Fruit fly (Drosophila melanogaster) whole organism, embryonic: Measurements from ENCODE around the gene CG46310.

Source experiments
- Abd-B ChIP-seq: fragments of 200-800 bp; sonication (Bioruptor generic); optimal IDR thresholded peaks from 2 replicates; lab custom pipeline; 2018; ENCODE audit warnings: missing biosample characterization, mild to moderate bottlenecking, missing genetic modification characterization, moderate library complexity
- Ada2b ChIP-seq: fragments of 200-800 bp; sonication (Bioruptor generic); IDR thresholded peaks from 2 replicates; pipeline ENCODE4 v1.3.6; 2022; ENCODE audit warnings: missing biosample characterization, missing genetic modification characterization
- CG10267 ChIP-seq: fragments of 200-800 bp; sonication (Bioruptor generic); optimal IDR thresholded peaks from 2 replicates; lab custom pipeline; 2018; ENCODE audit warnings: missing biosample characterization, mild to moderate bottlenecking, missing genetic modification characterization, moderate library complexity
- CG10565 ChIP-seq: fragments of 200-800 bp; sonication (Bioruptor generic); optimal IDR thresholded peaks from 3 replicates; lab custom pipeline; 2016; ENCODE audit warnings: missing biosample characterization, mild to moderate bottlenecking, missing genetic modification characterization
- CG11085 ChIP-seq: fragments of 200-800 bp; sonication (Bioruptor generic); IDR thresholded peaks from 2 replicates; pipeline ENCODE4 v1.3.6; 2022; ENCODE audit warnings: missing biosample characterization, missing genetic modification characterization
- CG11398 ChIP-seq: fragments of 200-800 bp; sonication (Bioruptor generic); optimal IDR thresholded peaks from 2 replicates; lab custom pipeline; 2016; ENCODE audit warnings: missing biosample characterization, missing genetic modification characterization
- CG14441 ChIP-seq: fragments of 200-800 bp; sonication (Bioruptor generic); IDR thresholded peaks from 2 replicates; pipeline ENCODE4 v1.3.6; 2022; ENCODE audit warnings: missing biosample characterization, missing genetic modification characterization
- CG14710 ChIP-seq: fragments of 200-800 bp; sonication (Bioruptor generic); optimal IDR thresholded peaks from 3 replicates; lab custom pipeline; 2019; ENCODE audit warnings: missing biosample characterization, mild to moderate bottlenecking, missing genetic modification characterization, moderate library complexity
- CG15073 ChIP-seq: fragments of 200-800 bp; sonication (Bioruptor generic); optimal IDR thresholded peaks from 2 replicates; lab custom pipeline; 2016; ENCODE audit warnings: missing biosample characterization, missing genetic modification characterization
- CG15696 ChIP-seq: fragments of 200-800 bp; sonication (Bioruptor generic); optimal IDR thresholded peaks from 2 replicates; lab custom pipeline; 2019; ENCODE audit warnings: missing biosample characterization, mild to moderate bottlenecking, missing genetic modification characterization, moderate library complexity
- CG16815 ChIP-seq: fragments of 200-800 bp; sonication (Bioruptor generic); optimal IDR thresholded peaks from 3 replicates; lab custom pipeline; 2017; ENCODE audit warnings: missing biosample characterization, mild to moderate bottlenecking, missing genetic modification characterization
- CG2199 ChIP-seq: fragments of 200-800 bp; sonication (Bioruptor generic); IDR thresholded peaks from 3 replicates; pipeline ENCODE4 v1.3.6; 2022; ENCODE audit warnings: missing biosample characterization, missing genetic modification characterization
- CG2875 ChIP-seq: fragments of 200-800 bp; sonication (Bioruptor generic); optimal IDR thresholded peaks from 2 replicates; lab custom pipeline; 2017; ENCODE audit warnings: missing biosample characterization, mild to moderate bottlenecking, missing genetic modification characterization, missing genetic modification reagents
- CG31388 ChIP-seq: fragments of 200-800 bp; sonication (Bioruptor generic); optimal IDR thresholded peaks from 2 replicates; lab custom pipeline; 2016; ENCODE audit warnings: missing biosample characterization, missing genetic modification characterization
- CG3281 ChIP-seq: fragments of 200-800 bp; sonication (Bioruptor generic); optimal IDR thresholded peaks from 3 replicates; lab custom pipeline; 2017; ENCODE audit warnings: missing biosample characterization, mild to moderate bottlenecking, missing genetic modification characterization
- CG33557 ChIP-seq: fragments of 200-800 bp; sonication (Bioruptor generic); optimal IDR thresholded peaks from 2 replicates; lab custom pipeline; 2019; ENCODE audit warnings: missing biosample characterization, mild to moderate bottlenecking, missing genetic modification characterization, moderate library complexity
- CG43689 ChIP-seq: fragments of 200-800 bp; sonication (Bioruptor generic); IDR thresholded peaks from 2 replicates; pipeline ENCODE4 v1.3.6; 2022; ENCODE audit warnings: missing biosample characterization, missing genetic modification characterization
- CG4707 ChIP-seq: fragments of 200-800 bp; sonication (Bioruptor generic); optimal IDR thresholded peaks from 2 replicates; lab custom pipeline; 2018; ENCODE audit warnings: missing biosample characterization, mild to moderate bottlenecking, missing genetic modification characterization, moderate library complexity
- CG8089 ChIP-seq: fragments of 200-800 bp; sonication (Bioruptor generic); optimal IDR thresholded peaks from 3 replicates; lab custom pipeline; 2016; ENCODE audit warnings: missing biosample characterization, missing genetic modification characterization
- CG8359 ChIP-seq: fragments of 200-800 bp; sonication (Bioruptor generic); optimal IDR thresholded peaks from 2 replicates; lab custom pipeline; 2017; ENCODE audit warnings: missing biosample characterization, mild to moderate bottlenecking, missing genetic modification characterization, borderline replicate concordance
- CG9876 ChIP-seq: fragments of 200-800 bp; sonication (Bioruptor generic); optimal IDR thresholded peaks from 2 replicates; lab custom pipeline; 2016; ENCODE audit warnings: missing biosample characterization, missing genetic modification characterization
- CTCF ChIP-seq: fragments of 200-800 bp; sonication (Bioruptor generic); optimal IDR thresholded peaks from 2 replicates; lab custom pipeline; 2017; ENCODE audit warnings: missing biosample characterization, mild to moderate bottlenecking, missing genetic modification characterization, moderate library complexity
- D19A ChIP-seq: fragments of 200-800 bp; optimal IDR thresholded peaks from 3 replicates; lab custom pipeline; 2019; ENCODE audit warnings: missing biosample characterization, mild to moderate bottlenecking, missing genetic modification characterization, moderate library complexity
- Deaf1 ChIP-seq: fragments of 200-800 bp; optimal IDR thresholded peaks from 3 replicates; lab custom pipeline; 2019; ENCODE audit warnings: missing biosample characterization, mild to moderate bottlenecking, missing genetic modification characterization, moderate library complexity
- E2f2 ChIP-seq: fragments of 200-800 bp; sonication (Bioruptor generic); IDR thresholded peaks from 2 replicates; pipeline ENCODE4 v1.3.6; 2022; ENCODE audit warnings: missing biosample characterization, missing genetic modification characterization
- Ets65A ChIP-seq: fragments of 200-800 bp; sonication (Bioruptor generic); peaks from one replicate; lab custom pipeline; 2016; ENCODE audit warnings: missing biosample characterization, missing genetic modification characterization
- HLH54F ChIP-seq: fragments of 200-800 bp; sonication (Bioruptor generic); optimal IDR thresholded peaks from 3 replicates; lab custom pipeline; 2016; ENCODE audit warnings: missing biosample characterization, missing genetic modification characterization
- Hr3 ChIP-seq: fragments of 200-800 bp; sonication (Bioruptor generic); optimal IDR thresholded peaks from 3 replicates; lab custom pipeline; 2016; ENCODE audit warnings: missing biosample characterization, missing genetic modification characterization
- NFAT ChIP-seq: fragments of 200-800 bp; sonication (Bioruptor generic); IDR thresholded peaks from 2 replicates; pipeline ENCODE4 v1.3.6; 2022; ENCODE audit warnings: missing biosample characterization, missing genetic modification characterization
- Six4 ChIP-seq: fragments of 200-800 bp; sonication (Bioruptor generic); optimal IDR thresholded peaks from 2 replicates; lab custom pipeline; 2016; ENCODE audit warnings: missing biosample characterization, missing genetic modification characterization
- Ssrp ChIP-seq: fragments of 200-800 bp; sonication (Bioruptor generic); optimal IDR thresholded peaks from 2 replicates; lab custom pipeline; 2018; ENCODE audit warnings: missing biosample characterization, mild to moderate bottlenecking, missing genetic modification characterization, moderate library complexity
- YL-1 ChIP-seq: fragments of 200-800 bp; sonication (Bioruptor generic); optimal IDR thresholded peaks from 3 replicates; lab custom pipeline; 2017; ENCODE audit warnings: missing biosample characterization, mild to moderate bottlenecking, missing genetic modification characterization
- ab ChIP-seq: fragments of 200-800 bp; sonication (Bioruptor generic); optimal IDR thresholded peaks from 2 replicates; lab custom pipeline; 2016; ENCODE audit warnings: missing biosample characterization, missing genetic modification characterization
- abd-A ChIP-seq: fragments of 200-800 bp; sonication (Bioruptor generic); optimal IDR thresholded peaks from 3 replicates; lab custom pipeline; 2019; ENCODE audit warnings: missing biosample characterization, mild to moderate bottlenecking, missing genetic modification characterization, moderate library complexity
- aop ChIP-seq: fragments of 200-800 bp; sonication (Bioruptor generic); IDR thresholded peaks from 2 replicates; pipeline ENCODE4 v1.3.6; 2022; ENCODE audit warnings: missing biosample characterization, missing genetic modification characterization
- ara ChIP-seq: fragments of 200-800 bp; sonication (Bioruptor generic); IDR thresholded peaks from 2 replicates; pipeline ENCODE4 v1.3.6; 2022; ENCODE audit warnings: missing biosample characterization, missing genetic modification characterization
- dmrt99B ChIP-seq: fragments of 200-800 bp; sonication (Bioruptor generic); optimal IDR thresholded peaks from 2 replicates; lab custom pipeline; 2018; ENCODE audit warnings: missing biosample characterization, mild to moderate bottlenecking, missing genetic modification characterization, moderate library complexity
- ewg ChIP-seq: fragments of 200-800 bp; sonication (Bioruptor generic); optimal IDR thresholded peaks from 3 replicates; lab custom pipeline; 2017; ENCODE audit warnings: mild to moderate bottlenecking, missing biosample characterization, missing genetic modification reagents, missing genetic modification characterization
- fd96Cb ChIP-seq: fragments of 200-800 bp; sonication (Bioruptor generic); optimal IDR thresholded peaks from 2 replicates; lab custom pipeline; 2018; ENCODE audit warnings: missing biosample characterization, mild to moderate bottlenecking, missing genetic modification characterization, moderate library complexity
- gce ChIP-seq: fragments of 200-800 bp; sonication (Bioruptor generic); IDR thresholded peaks from 3 replicates; pipeline ENCODE4 v1.3.6; 2022; ENCODE audit warnings: missing biosample characterization, missing genetic modification characterization
- gsb ChIP-seq: fragments of 200-800 bp; sonication (Bioruptor generic); IDR thresholded peaks from 2 replicates; pipeline ENCODE4 v1.3.6; 2022; ENCODE audit warnings: missing biosample characterization, missing genetic modification characterization
- gsb-n ChIP-seq: fragments of 200-800 bp; sonication (Bioruptor generic); optimal IDR thresholded peaks from 3 replicates; lab custom pipeline; 2018; ENCODE audit warnings: missing biosample characterization, mild to moderate bottlenecking, missing genetic modification characterization
- gt ChIP-seq: fragments of 200-800 bp; sonication (Bioruptor generic); IDR thresholded peaks from 2 replicates; pipeline ENCODE4 v1.3.6; 2022; ENCODE audit warnings: missing biosample characterization, missing genetic modification characterization
- klu ChIP-seq: fragments of 200-800 bp; sonication (Bioruptor generic); IDR thresholded peaks from 2 replicates; pipeline ENCODE4 v1.3.6; 2022; ENCODE audit warnings: missing biosample characterization, missing genetic modification characterization
- lola ChIP-seq, 3 experiments: fragments of >200 bp in 2 of 3; fragments of 200-800 bp in 1 of 3; sonication (Bioruptor generic) in 1 of 3; optimal IDR thresholded peaks; 2 replicates each; lab custom pipeline; 2017 to 2019; ENCODE audit warnings: missing biosample characterization in 3 of 3, missing genetic modification characterization in 3 of 3, mild to moderate bottlenecking in 1 of 3, moderate library complexity in 1 of 3
- row ChIP-seq: fragments of 200-800 bp; sonication (Bioruptor generic); IDR thresholded peaks from 3 replicates; pipeline ENCODE4 v1.3.6; 2022; ENCODE audit warnings: missing biosample characterization, missing genetic modification characterization
- run ChIP-seq: fragments of 200-800 bp; sonication (Bioruptor generic); optimal IDR thresholded peaks from 3 replicates; lab custom pipeline; 2018; ENCODE audit warnings: missing biosample characterization, mild to moderate bottlenecking, missing genetic modification characterization
- scrt ChIP-seq: fragments of 200-800 bp; sonication (Bioruptor generic); optimal IDR thresholded peaks from 2 replicates; lab custom pipeline; 2018; ENCODE audit warnings: missing biosample characterization, mild to moderate bottlenecking, missing genetic modification characterization, moderate library complexity
- sqz ChIP-seq: fragments of 200-800 bp; sonication (Bioruptor generic); optimal IDR thresholded peaks from 3 replicates; lab custom pipeline; 2018; ENCODE audit warnings: missing biosample characterization, mild to moderate bottlenecking, missing genetic modification characterization
- trem ChIP-seq: fragments of 200-800 bp; optimal IDR thresholded peaks from 3 replicates; lab custom pipeline; 2019; ENCODE audit warnings: missing biosample characterization, mild to moderate bottlenecking, missing genetic modification characterization, moderate library complexity
- z ChIP-seq: fragments of 200-800 bp; sonication (Bioruptor generic); IDR thresholded peaks from 3 replicates; pipeline ENCODE4 v1.3.6; 2022; ENCODE audit warnings: missing biosample characterization, missing genetic modification characterization
- zf30C ChIP-seq: fragments of 200-800 bp; sonication (Bioruptor generic); optimal IDR thresholded peaks from 3 replicates; lab custom pipeline; 2018; ENCODE audit warnings: missing biosample characterization, mild to moderate bottlenecking, missing genetic modification characterization

Gene CG46310

DNA sequence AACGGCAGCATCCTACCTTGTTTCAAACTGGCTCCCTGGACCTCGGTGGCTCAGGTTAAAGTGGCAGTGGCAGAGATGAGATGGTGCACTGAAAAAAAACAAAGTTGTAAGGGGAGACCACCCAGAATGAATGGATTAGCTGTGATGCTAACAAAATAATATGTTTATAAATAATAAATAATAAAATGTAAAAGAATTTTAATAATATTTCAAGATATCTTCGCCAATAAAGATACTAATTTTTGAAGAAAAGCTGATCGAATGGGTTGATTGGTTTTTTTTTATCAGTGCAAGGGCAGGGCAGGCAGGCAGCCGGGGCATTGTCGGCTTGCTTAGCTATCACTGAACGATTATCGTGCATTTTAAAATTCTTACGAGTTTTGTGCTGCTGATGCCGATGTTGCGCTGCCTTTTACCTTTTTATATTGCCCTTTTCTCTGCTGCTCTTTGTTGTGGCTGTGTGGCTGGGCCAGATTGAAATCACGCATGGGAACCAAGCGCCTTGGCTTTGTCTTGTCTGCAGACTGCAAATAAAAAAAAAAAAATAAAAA lies 24.6 kb upstream of the CG46310 start (continued):
- no peak for TF ChIP-seq Six4 (GFP tag; lab: Kevin White, UChicago)
- no peak for TF ChIP-seq CG11398 (GFP tag; lab: Kevin White, UChicago)
- peak; percentile 83 for TF ChIP-seq CG15696 (tag; lab: Kevin White, UChicago)
- TF ChIP-seq Abd-B (GFP tag; lab: Kevin White, UChicago) = no peak
- no peak for TF ChIP-seq klu
- peak; percentile 32 for TF ChIP-seq D19A (tag; lab: Kevin White, UChicago)
- no peak for TF ChIP-seq ewg (GFP tag; lab: Kevin White, UChicago)
- peak; percentile 45 for TF ChIP-seq gsb-n (tag; lab: Kevin White, UChicago)
- TF ChIP-seq NFAT (GFP tag; lab: Robert Waterston, UW) = no peak
- peak; percentile 68 for TF ChIP-seq CG14710 (tag; lab: Kevin White, UChicago)
- no peak for TF ChIP-seq CG31388 (GFP tag; lab: Kevin White, UChicago)
- peak; percentile 40 for TF ChIP-seq CG2875 (GFP tag; lab: Kevin White, UChicago)
- no peak for TF ChIP-seq gsb (GFP tag; lab: Robert Waterston, UW)
- no peak for TF ChIP-seq CG43689
- TF ChIP-seq scrt = no peak
- TF ChIP-seq Hr3 (GFP tag; lab: Kevin White, UChicago) = no peak
- TF ChIP-seq CG2199 (GFP tag; lab: Robert Waterston, UW) = no peak
- peak; percentile 17 for TF ChIP-seq Ssrp (tag; lab: Kevin White, UChicago)
- TF ChIP-seq Ada2b (GFP tag; lab: Robert Waterston, UW) = no peak
- TF ChIP-seq fd96Cb (tag; lab: Kevin White, UChicago) = peak; percentile 33
- TF ChIP-seq ab = no peak
- TF ChIP-seq z (GFP tag; lab: Robert Waterston, UW) = no peak
- peak; percentile 63 for TF ChIP-seq CG10267
- no peak for TF ChIP-seq CG10565 (GFP tag; lab: Kevin White, UChicago)
- TF ChIP-seq YL-1 = no peak
- no peak for TF ChIP-seq HLH54F (GFP tag; lab: Kevin White, UChicago)
- TF ChIP-seq lola (GFP tag; optimal IDR thresholded peaks at IDR 0.05; lab: Kevin White, UChicago) = peak in 1 of 3 experiments; percentile 80
- TF ChIP-seq sqz (GFP tag; lab: Kevin White, UChicago) = peak; percentile 36
- no peak for TF ChIP-seq CG11085 (GFP tag; lab: Robert Waterston, UW)
- TF ChIP-seq row (GFP tag; lab: Robert Waterston, UW) = peak; percentile 61
- no peak for TF ChIP-seq Deaf1
- no peak for TF ChIP-seq CTCF
- peak; percentile 60 for TF ChIP-seq CG16815 (GFP tag; lab: Kevin White, UChicago)
- peak; percentile 62 for TF ChIP-seq CG33557
- TF ChIP-seq gt (GFP tag; lab: Robert Waterston, UW) = no peak
- TF ChIP-seq abd-A (tag; lab: Kevin White, UChicago) = no peak
- peak; percentile 3 for TF ChIP-seq CG8359 (GFP tag; lab: Kevin White, UChicago)
- 0 out of 2 replicates have a peak, but pooled peaks have one; percentile 7 for TF ChIP-seq E2f2
- no peak for TF ChIP-seq CG8089 (GFP tag; lab: Kevin White, UChicago)
- peak; percentile 92 for TF ChIP-seq zf30C
- TF ChIP-seq gce (GFP tag; lab: Robert Waterston, UW) = no peak
- TF ChIP-seq CG3281 (GFP tag; lab: Kevin White, UChicago) = no peak
- TF ChIP-seq CG9876 (GFP tag; lab: Kevin White, UChicago) = no peak
- TF ChIP-seq CG15073 (GFP tag; lab: Kevin White, UChicago) = no peak
- no peak for TF ChIP-seq aop (GFP tag; lab: Robert Waterston, UW)
- no peak for TF ChIP-seq CG14441 (GFP tag; lab: Robert Waterston, UW)
- no peak for TF ChIP-seq dmrt99B (tag; lab: Kevin White, UChicago)
- TF ChIP-seq ara (GFP tag; lab: Robert Waterston, UW) = peak; percentile 50; the same call in 1 of the 2 replicates
- TF ChIP-seq CG4707 (GFP tag; lab: Kevin White, UChicago) = no peak
- no peak for TF ChIP-seq trem
- TF ChIP-seq run (tag; lab: Kevin White, UChicago) = no peak
- peak; percentile 61 for TF ChIP-seq Ets65A (GFP tag; lab: Kevin White, UChicago)
